Worm (Caenorhabditis elegans) whole organism, early embryonic: Measurements from ENCODE around the gene nth-1.

Experiments
- B0310.2 ChIP-seq: sonication (generic microtip); optimal IDR thresholded peaks from 2 replicates; lab custom pipeline; 2016; ENCODE audit warnings: mild to moderate bottlenecking, missing genetic modification characterization, missing compliant biosample characterization
- F13C5.2 ChIP-seq: sonication (generic microtip); optimal IDR thresholded peaks from 2 replicates; lab custom pipeline; 2017; ENCODE audit warnings: mild to moderate bottlenecking, missing genetic modification characterization, inconsistent platforms, missing compliant biosample characterization
- ama-1 ChIP-seq: fragments of 150-350 bp; optimal IDR thresholded peaks from 2 replicates; lab custom pipeline; 2014
- ceh-13 ChIP-seq: fragments of 200-800 bp; sonication (Bioruptor generic); optimal IDR thresholded peaks from 2 replicates; lab custom pipeline; 2018; ENCODE audit warnings: mild to moderate bottlenecking, missing genetic modification characterization, missing compliant biosample characterization
- flt-1 ChIP-seq: fragments of 200-800 bp; sonication (Bioruptor generic); IDR thresholded peaks from 2 replicates; pipeline ENCODE4 v1.3.6; 2022; ENCODE audit warnings: missing genetic modification characterization, missing compliant biosample characterization
- pes-1 ChIP-seq: fragments of 200-800 bp; sonication (Bioruptor generic); IDR thresholded peaks from 2 replicates; pipeline ENCODE4 v1.3.6; 2022; ENCODE audit warnings: missing genetic modification reagents, missing genetic modification characterization, missing compliant biosample characterization
- tbx-11 ChIP-seq: fragments of 200-800 bp; sonication (Bioruptor generic); IDR thresholded peaks from 2 replicates; pipeline ENCODE4 v1.3.6; 2022; ENCODE audit warnings: missing genetic modification characterization, missing compliant biosample characterization

DNA sequence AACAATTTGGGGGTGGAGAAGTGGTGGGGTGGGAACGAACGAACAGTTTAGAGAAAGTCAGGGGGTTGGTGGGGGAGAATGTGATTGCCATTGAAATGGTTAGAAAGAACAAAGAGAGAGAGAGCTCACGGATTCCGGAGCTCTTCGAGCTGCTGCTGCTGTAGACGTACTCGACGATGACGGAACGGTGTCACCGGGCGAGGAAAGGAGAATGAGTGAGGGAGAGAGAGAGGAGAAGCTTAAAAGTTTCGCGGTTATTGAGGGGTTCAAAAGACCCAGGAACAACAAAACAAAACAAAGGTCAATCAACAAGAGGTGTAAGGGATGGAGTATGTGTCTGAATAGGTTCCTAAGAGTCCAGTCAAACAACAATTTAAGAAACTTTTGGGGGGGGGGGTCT, 17.8 kb downstream of the nth-1 start:
- TF ChIP-seq pes-1 (GFP tag; lab: Robert Waterston, UW) (no peak), ceh-13 (GFP tag; lab: Kevin White, UChicago) (no peak), flt-1 (GFP tag; lab: Robert Waterston, UW) (no peak), ama-1 (lab: Kevin White, UChicago) (peak; percentile 94), tbx-11 (no peak), F13C5.2 (tag; lab: Kevin White, UChicago) (no peak), B0310.2 (tag; lab: Kevin White, UChicago) (no peak)
